Fruit fly (Drosophila melanogaster) whole organism, embryonic: ENCODE results near the gene ZIPIC.
A peak's percentile ranks its signal among the peaks of the same experiment; 100 is the strongest.

ENCODE experiments used
- B-H2 ChIP-seq: fragments of 200-800 bp; sonication (Bioruptor generic); optimal IDR thresholded peaks from 2 replicates; lab custom pipeline; 2018; ENCODE audit warnings: missing biosample characterization, mild to moderate bottlenecking, missing genetic modification characterization
- Bgb ChIP-seq: fragments of 200-800 bp; sonication (Bioruptor generic); IDR thresholded peaks from 2 replicates; pipeline ENCODE4 v1.3.6; 2022; ENCODE audit warnings: missing biosample characterization, missing genetic modification characterization; ENCODE audit not compliant: partially characterized antibody
- CG10366 ChIP-seq: fragments of 200-800 bp; sonication (Bioruptor generic); IDR thresholded peaks from 2 replicates; pipeline ENCODE4 v1.3.6; 2022; ENCODE audit warnings: missing biosample characterization, missing genetic modification characterization
- CG10565 ChIP-seq: fragments of 200-800 bp; sonication (Bioruptor generic); optimal IDR thresholded peaks from 3 replicates; lab custom pipeline; 2016; ENCODE audit warnings: missing biosample characterization, mild to moderate bottlenecking, missing genetic modification characterization
- CG11085 ChIP-seq: fragments of 200-800 bp; sonication (Bioruptor generic); IDR thresholded peaks from 2 replicates; pipeline ENCODE4 v1.3.6; 2022; ENCODE audit warnings: missing biosample characterization, missing genetic modification characterization
- CG11456 ChIP-seq: fragments of 200-800 bp; sonication (Bioruptor generic); IDR thresholded peaks from 3 replicates; pipeline ENCODE4 v1.3.6; 2022; ENCODE audit warnings: missing biosample characterization, missing genetic modification characterization
- CG11504 ChIP-seq: fragments of 200-800 bp; sonication (Bioruptor generic); optimal IDR thresholded peaks from 3 replicates; lab custom pipeline; 2019; ENCODE audit warnings: missing biosample characterization, mild to moderate bottlenecking, missing genetic modification characterization, moderate library complexity
- CG14014 ChIP-seq: fragments of 200-800 bp; sonication (Bioruptor generic); IDR thresholded peaks from 2 replicates; pipeline ENCODE4 v1.3.6; 2022; ENCODE audit warnings: missing biosample characterization, missing genetic modification characterization
- CG14965 ChIP-seq: fragments of 200-800 bp; sonication (Bioruptor generic); optimal IDR thresholded peaks from 2 replicates; lab custom pipeline; 2016; ENCODE audit warnings: missing biosample characterization, missing genetic modification characterization, borderline replicate concordance
- CG18599 ChIP-seq: fragments of 200-800 bp; sonication (Bioruptor generic); optimal IDR thresholded peaks from 3 replicates; lab custom pipeline; 2017; ENCODE audit warnings: missing biosample characterization, missing genetic modification characterization, mild to moderate bottlenecking, moderate library complexity, missing genetic modification reagents
- CG18619 ChIP-seq: fragments of 200-800 bp; sonication (Bioruptor generic); optimal IDR thresholded peaks from 3 replicates; lab custom pipeline; 2017; ENCODE audit warnings: missing biosample characterization, mild to moderate bottlenecking, missing genetic modification characterization
- CG31224 ChIP-seq: fragments of 200-800 bp; sonication (Bioruptor generic); IDR thresholded peaks from 2 replicates; pipeline ENCODE4 v1.3.6; 2022; ENCODE audit warnings: missing biosample characterization, missing genetic modification characterization
- CG32772 ChIP-seq: fragments of 200-800 bp; sonication (Bioruptor generic); IDR thresholded peaks from 2 replicates; pipeline ENCODE4 v1.3.6; 2022; ENCODE audit warnings: missing biosample characterization, missing genetic modification characterization
- CG34376 ChIP-seq: fragments of 200-800 bp; sonication (Bioruptor generic); optimal IDR thresholded peaks from 2 replicates; lab custom pipeline; 2018; ENCODE audit warnings: missing biosample characterization, mild to moderate bottlenecking, missing genetic modification characterization
- CG42726 ChIP-seq: fragments of 200-800 bp; sonication (Bioruptor generic); IDR thresholded peaks from 2 replicates; pipeline ENCODE4 v1.3.6; 2022; ENCODE audit warnings: missing biosample characterization, missing genetic modification characterization; ENCODE audit not compliant: partially characterized antibody
- CG4617 ChIP-seq: fragments of 200-800 bp; sonication (Bioruptor generic); optimal IDR thresholded peaks from 3 replicates; lab custom pipeline; 2016; ENCODE audit warnings: missing biosample characterization, missing genetic modification characterization, borderline replicate concordance
- CG6854 ChIP-seq: fragments of 200-800 bp; sonication (Bioruptor generic); optimal IDR thresholded peaks from 3 replicates; lab custom pipeline; 2017; ENCODE audit warnings: missing biosample characterization, mild to moderate bottlenecking, missing genetic modification characterization
- CG7963 ChIP-seq: fragments of 200-800 bp; sonication (Bioruptor generic); IDR thresholded peaks from 3 replicates; pipeline ENCODE4 v1.3.6; 2022; ENCODE audit warnings: missing biosample characterization, missing genetic modification characterization; ENCODE audit not compliant: partially characterized antibody
- CoRest ChIP-seq: fragments of 200-800 bp; sonication (Bioruptor generic); optimal IDR thresholded peaks from 3 replicates; lab custom pipeline; 2018; ENCODE audit warnings: missing biosample characterization, mild to moderate bottlenecking, missing genetic modification characterization, moderate library complexity
- Dip3 ChIP-seq: fragments of 200-800 bp; sonication (Bioruptor generic); optimal IDR thresholded peaks from 3 replicates; lab custom pipeline; 2016; ENCODE audit warnings: missing biosample characterization, missing genetic modification characterization
- Dp ChIP-seq: fragments of 200-800 bp; sonication (Bioruptor generic); optimal IDR thresholded peaks from 2 replicates; lab custom pipeline; 2018; ENCODE audit warnings: missing biosample characterization, mild to moderate bottlenecking, missing genetic modification characterization, moderate library complexity
- E2f2 ChIP-seq: fragments of 200-800 bp; sonication (Bioruptor generic); IDR thresholded peaks from 2 replicates; pipeline ENCODE4 v1.3.6; 2022; ENCODE audit warnings: missing biosample characterization, missing genetic modification characterization
- Eip74EF ChIP-seq, 2 experiments: fragments of 200-800 bp in 1 of 2; fragments of >200 bp in 1 of 2; sonication (Bioruptor generic) in 1 of 2; optimal IDR thresholded peaks; 2 replicates each; lab custom pipeline; 2017 to 2019; ENCODE audit warnings: missing biosample characterization in 2 of 2, missing genetic modification characterization in 2 of 2, mild to moderate bottlenecking in 1 of 2, moderate library complexity in 1 of 2
- HmgZ ChIP-seq: fragments of 200-800 bp; sonication (Bioruptor generic); optimal IDR thresholded peaks from 2 replicates; lab custom pipeline; 2018; ENCODE audit warnings: missing biosample characterization, mild to moderate bottlenecking, missing genetic modification characterization
- MESR4 ChIP-seq: fragments of 200-800 bp; sonication (Bioruptor generic); optimal IDR thresholded peaks from 2 replicates; lab custom pipeline; 2018; ENCODE audit warnings: missing biosample characterization, mild to moderate bottlenecking, missing genetic modification characterization, moderate library complexity
- Med ChIP-seq: fragments of 200-800 bp; sonication (Bioruptor generic); peaks from one replicate; lab custom pipeline; 2016; ENCODE audit warnings: missing biosample characterization, missing genetic modification characterization, mild to moderate bottlenecking, inconsistent platforms, moderate library complexity
- Meics ChIP-seq: fragments of 200-800 bp; sonication (Bioruptor generic); optimal IDR thresholded peaks from 2 replicates; lab custom pipeline; 2017; ENCODE audit warnings: missing biosample characterization, mild to moderate bottlenecking, missing genetic modification characterization
- Mes4 ChIP-seq: fragments of 200-800 bp; sonication (Bioruptor generic); optimal IDR thresholded peaks from 2 replicates; lab custom pipeline; 2016; ENCODE audit warnings: missing biosample characterization, missing genetic modification characterization
- Mrtf ChIP-seq: fragments of 200-800 bp; sonication (Bioruptor generic); IDR thresholded peaks from 3 replicates; pipeline ENCODE4 v1.3.6; 2022; ENCODE audit warnings: missing biosample characterization, missing genetic modification characterization
- Myb ChIP-seq: fragments of 200-800 bp; sonication (Bioruptor generic); optimal IDR thresholded peaks from 2 replicates; lab custom pipeline; 2016; ENCODE audit warnings: missing biosample characterization, missing genetic modification characterization
- Scr ChIP-seq: fragments of 200-800 bp; sonication (Bioruptor generic); IDR thresholded peaks from 2 replicates; pipeline ENCODE4 v1.3.6; 2022; ENCODE audit warnings: missing biosample characterization, missing genetic modification characterization; ENCODE audit not compliant: partially characterized antibody
- bbx ChIP-seq: fragments of 200-800 bp; sonication (Bioruptor generic); IDR thresholded peaks from 2 replicates; pipeline ENCODE4 v1.3.6; 2022; ENCODE audit warnings: missing biosample characterization, missing genetic modification characterization; ENCODE audit not compliant: partially characterized antibody
- bsh ChIP-seq, 2 experiments: fragments of 200-800 bp; sonication (Bioruptor generic); optimal IDR thresholded peaks; 2 replicates each; lab custom pipeline; 2017 to 2018; ENCODE audit warnings: mild to moderate bottlenecking in 2 of 2, missing biosample characterization in 2 of 2, missing genetic modification characterization in 2 of 2, moderate library complexity in 1 of 2
- chinmo ChIP-seq: fragments of 200-800 bp; sonication (Bioruptor generic); IDR thresholded peaks from 4 replicates; pipeline ENCODE4 v1.3.6; 2022; ENCODE audit warnings: missing biosample characterization, missing genetic modification characterization; ENCODE audit not compliant: partially characterized antibody
- crol ChIP-seq: fragments of 200-800 bp; sonication (Bioruptor generic); IDR thresholded peaks from 2 replicates; pipeline ENCODE4 v1.3.6; 2022; ENCODE audit warnings: missing biosample characterization, missing genetic modification characterization
- crp ChIP-seq, 2 experiments: fragments of 200-800 bp; sonication (Bioruptor generic); optimal IDR thresholded peaks; 2 replicates in 1 of 2; 3 replicates in 1 of 2; lab custom pipeline; 2017; ENCODE audit warnings: missing biosample characterization in 2 of 2, missing genetic modification characterization in 2 of 2, mild to moderate bottlenecking in 1 of 2, moderate library complexity in 1 of 2
- ems ChIP-seq: fragments of 200-800 bp; sonication (Bioruptor generic); optimal IDR thresholded peaks from 3 replicates; lab custom pipeline; 2016; ENCODE audit warnings: missing biosample characterization, missing genetic modification characterization
- gro ChIP-seq: fragments of 200-800 bp; sonication (Bioruptor generic); optimal IDR thresholded peaks from 2 replicates; lab custom pipeline; 2016; ENCODE audit warnings: missing biosample characterization, missing genetic modification characterization
- inv ChIP-seq: fragments of 200-800 bp; sonication (Bioruptor generic); IDR thresholded peaks from 2 replicates; pipeline ENCODE4 v1.3.6; 2022; ENCODE audit warnings: missing biosample characterization, missing genetic modification characterization; ENCODE audit not compliant: partially characterized antibody
- kay ChIP-seq: fragments of 200-800 bp; sonication (Bioruptor generic); optimal IDR thresholded peaks from 2 replicates; lab custom pipeline; 2016; ENCODE audit warnings: missing biosample characterization, missing genetic modification characterization
- ken ChIP-seq: fragments of 200-800 bp; sonication (Bioruptor generic); IDR thresholded peaks from 3 replicates; pipeline ENCODE4 v1.3.6; 2022; ENCODE audit warnings: missing biosample characterization, missing genetic modification characterization
- knrl ChIP-seq: fragments of 200-800 bp; sonication (Bioruptor generic); IDR thresholded peaks from 3 replicates; pipeline ENCODE4 v1.3.6; 2022; ENCODE audit warnings: missing biosample characterization, missing genetic modification characterization; ENCODE audit not compliant: partially characterized antibody
- lab ChIP-seq: fragments of 200-800 bp; sonication (Bioruptor generic); optimal IDR thresholded peaks from 3 replicates; lab custom pipeline; 2017; ENCODE audit warnings: missing biosample characterization, missing genetic modification characterization, mild to moderate bottlenecking, moderate library complexity, missing genetic modification reagents
- oc ChIP-seq: fragments of 200-800 bp; sonication (Bioruptor generic); optimal IDR thresholded peaks from 2 replicates; lab custom pipeline; 2018; ENCODE audit warnings: missing biosample characterization, mild to moderate bottlenecking, missing genetic modification characterization, moderate library complexity
- onecut ChIP-seq: fragments of 200-800 bp; sonication (Bioruptor generic); IDR thresholded peaks from 2 replicates; pipeline ENCODE4 v1.3.6; 2022; ENCODE audit warnings: missing biosample characterization, missing genetic modification characterization
- p53 ChIP-seq: fragments of 200-800 bp; sonication (Bioruptor generic); optimal IDR thresholded peaks from 2 replicates; lab custom pipeline; 2016; ENCODE audit warnings: missing biosample characterization, missing genetic modification characterization
- phol ChIP-seq: fragments of 200-800 bp; sonication (Bioruptor generic); optimal IDR thresholded peaks from 3 replicates; lab custom pipeline; 2018; ENCODE audit warnings: missing biosample characterization, mild to moderate bottlenecking, missing genetic modification characterization, moderate library complexity
- sens ChIP-seq: fragments of 200-800 bp; sonication (Bioruptor generic); peaks from one replicate; lab custom pipeline; 2016; ENCODE audit warnings: missing biosample characterization, missing genetic modification characterization
- slou ChIP-seq: fragments of 200-800 bp; sonication (Bioruptor generic); optimal IDR thresholded peaks from 3 replicates; lab custom pipeline; 2016; ENCODE audit warnings: missing biosample characterization, missing genetic modification characterization
- zfh2 ChIP-seq: fragments of 200-800 bp; sonication (Bioruptor generic); optimal IDR thresholded peaks from 2 replicates; lab custom pipeline; 2016; ENCODE audit warnings: missing biosample characterization, missing genetic modification characterization

ZIPIC gene

DNA sequence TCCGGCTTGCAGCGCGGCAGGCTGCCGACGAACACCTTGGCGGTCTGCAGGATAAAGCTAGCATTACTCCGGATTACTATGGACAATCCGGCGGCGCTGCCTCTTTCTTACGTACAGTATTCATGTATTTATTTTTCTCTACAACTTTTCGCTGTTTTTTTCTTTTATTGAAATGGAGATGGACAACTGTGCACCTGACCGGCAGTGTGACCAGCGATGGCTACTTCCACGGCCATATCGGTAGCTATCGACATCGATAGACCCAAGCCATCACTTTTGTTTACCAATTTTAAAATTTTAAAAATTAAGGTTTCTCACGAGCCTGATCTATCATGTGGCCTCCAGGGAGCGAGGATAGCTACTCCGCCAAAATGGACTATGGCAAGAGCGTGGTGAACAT lies 41.6 kb downstream of the ZIPIC start, which contains the start of the genes CG7903 and Sas-6 (continued):
- TF ChIP-seq inv (GFP tag; lab: Robert Waterston, UW), result peak; percentile 66; the same call in 1 of the 2 replicates
- no peak for TF ChIP-seq Dip3 (GFP tag; lab: Kevin White, UChicago)
- no peak for TF ChIP-seq ems (GFP tag; lab: Kevin White, UChicago)
- peak in 1 of 2 experiments; percentile 2 for TF ChIP-seq crp (GFP tag; optimal IDR thresholded peaks at IDR 0.05; lab: Kevin White, UChicago)
- no peak for TF ChIP-seq CG11085 (GFP tag; lab: Robert Waterston, UW)
- peak; percentile 33 for TF ChIP-seq HmgZ (tag; lab: Kevin White, UChicago)
- TF ChIP-seq E2f2, result peak; percentile 79
- TF ChIP-seq Mes4, result no peak
- no peak; the same call in 1 of the 2 replicates for TF ChIP-seq CG32772
- TF ChIP-seq CG42726 (GFP tag; lab: Robert Waterston, UW), result peak; percentile 77
- peak; percentile 77 for TF ChIP-seq bbx (GFP tag; lab: Robert Waterston, UW)
- TF ChIP-seq oc, result no peak
- TF ChIP-seq Med (GFP tag; lab: Kevin White, UChicago), result peak; percentile 79
- TF ChIP-seq lab, result no peak
- peak; percentile 63 for TF ChIP-seq phol
- no peak for TF ChIP-seq sens (GFP tag; lab: Kevin White, UChicago)
- no peak for TF ChIP-seq CG31224 (GFP tag; lab: Robert Waterston, UW)
- TF ChIP-seq crol (GFP tag; lab: Robert Waterston, UW), result no peak
- TF ChIP-seq CG10366 (GFP tag; lab: Robert Waterston, UW), result no peak
- peak; percentile 92 for TF ChIP-seq Meics (GFP tag; lab: Kevin White, UChicago)
- TF ChIP-seq CG18619 (GFP tag; lab: Kevin White, UChicago), result no peak
- no peak for TF ChIP-seq CG14965 (GFP tag; lab: Kevin White, UChicago)
- no peak for TF ChIP-seq CG11456 (GFP tag; lab: Robert Waterston, UW)
- TF ChIP-seq kay (GFP tag; lab: Kevin White, UChicago), result no peak
- TF ChIP-seq CG11504 (tag; lab: Kevin White, UChicago), result no peak
- no peak for TF ChIP-seq p53 (GFP tag; lab: Kevin White, UChicago)
- peak; percentile 85 for TF ChIP-seq Bgb (GFP tag; lab: Robert Waterston, UW)
- peak; percentile 81 for TF ChIP-seq CG4617 (GFP tag; lab: Kevin White, UChicago)
- no peak for TF ChIP-seq slou (GFP tag; lab: Kevin White, UChicago)
- no peak for TF ChIP-seq CG18599 (GFP tag; lab: Kevin White, UChicago)
- TF ChIP-seq zfh2, result no peak
- TF ChIP-seq gro (GFP tag; lab: Kevin White, UChicago), result no peak
- no peak for TF ChIP-seq Eip74EF (GFP tag; optimal IDR thresholded peaks at IDR 0.05; lab: Kevin White, UChicago)
- no peak for TF ChIP-seq CG34376 (GFP tag; lab: Kevin White, UChicago)
- TF ChIP-seq CG7963 (GFP tag; lab: Robert Waterston, UW), result peak; percentile 71; the same call in 2 of the 3 replicates
- peak; percentile 67 for TF ChIP-seq Dp (GFP tag; lab: Kevin White, UChicago)
- TF ChIP-seq CG6854 (GFP tag; lab: Kevin White, UChicago), result no peak
- no peak for TF ChIP-seq Mrtf (GFP tag; lab: Robert Waterston, UW)
- no peak for TF ChIP-seq CG14014 (GFP tag; lab: Robert Waterston, UW)
- peak; percentile 65; the same call in 1 of the 4 replicates for TF ChIP-seq chinmo (GFP tag; lab: Robert Waterston, UW)
- TF ChIP-seq bsh (GFP tag; optimal IDR thresholded peaks at IDR 0.05; lab: Kevin White, UChicago), result no peak
- TF ChIP-seq Myb (GFP tag; lab: Kevin White, UChicago), result peak; percentile 62
- TF ChIP-seq onecut (GFP tag; lab: Robert Waterston, UW), result no peak
- no peak for TF ChIP-seq CoRest (tag; lab: Kevin White, UChicago)
- no peak for TF ChIP-seq CG10565 (GFP tag; lab: Kevin White, UChicago)
- TF ChIP-seq MESR4 (GFP tag; lab: Kevin White, UChicago), result peak; percentile 71
- no peak for TF ChIP-seq ken (GFP tag; lab: Robert Waterston, UW)
- TF ChIP-seq B-H2 (GFP tag; lab: Kevin White, UChicago), result no peak
- TF ChIP-seq Scr, result peak; percentile 75
- TF ChIP-seq knrl (GFP tag; lab: Robert Waterston, UW), result peak; percentile 67
